Fruit fly (Drosophila melanogaster) whole organism, wandering third instar larva: ENCODE data around the gene CG5506.
A peak's percentile ranks its signal among the peaks of the same experiment; 100 is the strongest.

Experiments
- Abd-B ChIP-seq: fragments of >200 bp; optimal IDR thresholded peaks from 2 replicates; lab custom pipeline; 2017; ENCODE audit warnings: missing biosample characterization, missing genetic modification characterization
- CrebA ChIP-seq: fragments of 200-800 bp; sonication (Bioruptor generic); optimal IDR thresholded peaks from 2 replicates; lab custom pipeline; 2016; ENCODE audit warnings: missing biosample characterization, mild to moderate bottlenecking, missing genetic modification characterization, borderline replicate concordance
- Dfd ChIP-seq: fragments of >200 bp; optimal IDR thresholded peaks from 2 replicates; lab custom pipeline; 2017; ENCODE audit warnings: missing biosample characterization, missing genetic modification characterization
- HLH106 ChIP-seq: fragments of 200-800 bp; optimal IDR thresholded peaks from 3 replicates; lab custom pipeline; 2019; ENCODE audit warnings: missing biosample characterization, mild to moderate bottlenecking, missing genetic modification characterization, moderate library complexity
- Hnf4 ChIP-seq: fragments of 200-800 bp; sonication (Bioruptor generic); optimal IDR thresholded peaks from 2 replicates; lab custom pipeline; 2016; ENCODE audit warnings: missing biosample characterization, mild to moderate bottlenecking, missing genetic modification characterization
- Hr83 ChIP-seq: fragments of 200-300 bp; sonication (Bioruptor generic); optimal IDR thresholded peaks from 2 replicates; lab custom pipeline; 2016; ENCODE audit warnings: missing biosample characterization, mild to moderate bottlenecking, missing genetic modification characterization, moderate library complexity; ENCODE audit not compliant: poor library complexity, severe bottlenecking
- Jra ChIP-seq: sonication (Bioruptor generic); optimal IDR thresholded peaks from 2 replicates; lab custom pipeline; 2016; ENCODE audit warnings: missing biosample characterization, missing genetic modification characterization
- Mio ChIP-seq: sonication (Bioruptor generic); optimal IDR thresholded peaks from 2 replicates; lab custom pipeline; 2016; ENCODE audit warnings: missing biosample characterization, missing genetic modification characterization
- N ChIP-seq: fragments of >200 bp; optimal IDR thresholded peaks from 2 replicates; lab custom pipeline; 2018; ENCODE audit warnings: missing biosample characterization, missing external identifiers, missing genetic modification characterization
- OdsH ChIP-seq: fragments of 200-800 bp; sonication (Bioruptor generic); optimal IDR thresholded peaks from 2 replicates; lab custom pipeline; 2016; ENCODE audit warnings: missing biosample characterization, mild to moderate bottlenecking, missing genetic modification characterization
- Rel ChIP-seq, 2 experiments: fragments of 200-800 bp; sonication (Bioruptor generic) in 1 of 2; optimal IDR thresholded peaks; 2 replicates in 1 of 2; 3 replicates in 1 of 2; lab custom pipeline; 2016 to 2019; ENCODE audit warnings: mild to moderate bottlenecking in 2 of 2, missing biosample characterization in 2 of 2, missing genetic modification characterization in 2 of 2, moderate library complexity in 1 of 2
- Sp1 ChIP-seq: fragments of 200-800 bp; sonication (Bioruptor generic); optimal IDR thresholded peaks from 3 replicates; lab custom pipeline; 2019; ENCODE audit warnings: missing biosample characterization, mild to moderate bottlenecking, missing genetic modification characterization, moderate library complexity
- Vsx2 ChIP-seq: fragments of 200-300, 225-300 bp; sonication (Bioruptor generic); optimal IDR thresholded peaks from 2 replicates; lab custom pipeline; 2018; ENCODE audit warnings: missing biosample characterization, missing genetic modification characterization; ENCODE audit not compliant: partially characterized antibody
- br ChIP-seq: fragments of 200-800 bp; sonication (Bioruptor generic); optimal IDR thresholded peaks from 2 replicates; lab custom pipeline; 2016; ENCODE audit warnings: missing biosample characterization, missing genetic modification characterization
- brk ChIP-seq: fragments of 200-800 bp; sonication (Bioruptor generic); optimal IDR thresholded peaks from 2 replicates; lab custom pipeline; 2016; ENCODE audit warnings: missing biosample characterization, mild to moderate bottlenecking, missing genetic modification characterization
- dmrt93B ChIP-seq: fragments of 200-800 bp; sonication (Bioruptor generic); optimal IDR thresholded peaks from 2 replicates; lab custom pipeline; 2018; ENCODE audit warnings: missing biosample characterization, mild to moderate bottlenecking, missing genetic modification characterization
- dsf ChIP-seq: sonication (Bioruptor generic); optimal IDR thresholded peaks from 2 replicates; lab custom pipeline; 2016; ENCODE audit warnings: missing biosample characterization, missing genetic modification characterization, borderline replicate concordance
- ey ChIP-seq: fragments of 200-800 bp; sonication (Bioruptor generic); optimal IDR thresholded peaks from 2 replicates; lab custom pipeline; 2016; ENCODE audit warnings: missing biosample characterization, missing genetic modification characterization
- foxo ChIP-seq, 2 experiments: fragments of 200-800 bp; sonication (Bioruptor generic); optimal IDR thresholded peaks; 2 replicates in 1 of 2; 3 replicates in 1 of 2; lab custom pipeline; 2016 to 2017; ENCODE audit warnings: missing biosample characterization in 2 of 2, missing genetic modification characterization in 2 of 2
- fru ChIP-seq: fragments of 200-800 bp; sonication (Bioruptor generic); optimal IDR thresholded peaks from 3 replicates; lab custom pipeline; 2016; ENCODE audit warnings: missing biosample characterization, mild to moderate bottlenecking, missing genetic modification characterization
- h ChIP-seq: fragments of 200-800 bp; sonication (Bioruptor generic); optimal IDR thresholded peaks from 3 replicates; lab custom pipeline; 2016; ENCODE audit warnings: missing biosample characterization, mild to moderate bottlenecking, missing genetic modification characterization
- jim ChIP-seq: fragments of 175-275, 200-325 bp; sonication (Bioruptor generic); optimal IDR thresholded peaks from 2 replicates; lab custom pipeline; 2016; ENCODE audit warnings: missing biosample characterization, mild to moderate bottlenecking, missing genetic modification characterization
- lola ChIP-seq: fragments of >200 bp; optimal IDR thresholded peaks from 2 replicates; lab custom pipeline; 2017; ENCODE audit warnings: missing biosample characterization, missing genetic modification characterization
- pan ChIP-seq: fragments of >200 bp; optimal IDR thresholded peaks from 2 replicates; lab custom pipeline; 2017
- psq ChIP-seq: fragments of 200-800 bp; sonication (Bioruptor generic); optimal IDR thresholded peaks from 3 replicates; lab custom pipeline; 2017; ENCODE audit warnings: missing biosample characterization, mild to moderate bottlenecking, missing genetic modification characterization, moderate library complexity
- rgr ChIP-seq: fragments of 200-800 bp; sonication (Bioruptor generic); optimal IDR thresholded peaks from 3 replicates; lab custom pipeline; 2016; ENCODE audit warnings: missing biosample characterization, mild to moderate bottlenecking, missing genetic modification characterization
- sage ChIP-seq: fragments of 200-800 bp; sonication (Bioruptor generic); optimal IDR thresholded peaks from 2 replicates; lab custom pipeline; 2016; ENCODE audit warnings: missing biosample characterization, mild to moderate bottlenecking, missing genetic modification characterization
- sv ChIP-seq: fragments of 200-800 bp; sonication (Bioruptor generic); optimal IDR thresholded peaks from 3 replicates; lab custom pipeline; 2016; ENCODE audit warnings: missing biosample characterization, missing genetic modification characterization
- tai ChIP-seq: sonication (Bioruptor generic); optimal IDR thresholded peaks from 2 replicates; lab custom pipeline; 2016; ENCODE audit warnings: missing biosample characterization, missing genetic modification characterization

Gene CG5506

dm6 chr3L:17922182-17923102 is 38.3 kb upstream of the CG5506 start:
- TF ChIP-seq Hnf4 (peak; percentile 32), HLH106 (tag; lab: Kevin White, UChicago) (no peak), Jra (peak; percentile 30), dsf (GFP tag; lab: Kevin White, UChicago) (no peak), br (GFP tag; lab: Kevin White, UChicago) (no peak), N (GFP tag; lab: Kevin White, UChicago) (no peak), Rel (GFP tag; optimal IDR thresholded peaks at IDR 0.05; lab: Kevin White, UChicago) (peak; percentile 31), Rel (tag; optimal IDR thresholded peaks at IDR 0.05; lab: Kevin White, UChicago) (peak; percentile 52), psq (GFP tag; lab: Kevin White, UChicago) (peak; percentile 40), Dfd (GFP tag; lab: Kevin White, UChicago) (peak; percentile 91), Sp1 (GFP tag; lab: Kevin White, UChicago) (peak; percentile 64), fru (GFP tag; lab: Kevin White, UChicago) (peak; percentile 29), dmrt93B (GFP tag; lab: Kevin White, UChicago) (no peak), rgr (GFP tag; lab: Kevin White, UChicago) (peak; percentile 38), CrebA (peak; percentile 78), OdsH (GFP tag; lab: Kevin White, UChicago) (peak; percentile 2), sv (GFP tag; lab: Kevin White, UChicago) (no peak), Mio (GFP tag; lab: Kevin White, UChicago) (no peak), ey (GFP tag; lab: Kevin White, UChicago) (no peak), tai (no peak), pan (no peak), jim (peak; percentile 93), lola (GFP tag; lab: Kevin White, UChicago) (no peak), h (GFP tag; lab: Kevin White, UChicago) (peak; percentile 39), sage (GFP tag; lab: Kevin White, UChicago) (no peak), brk (peak; percentile 47), foxo (GFP tag; optimal IDR thresholded peaks at IDR 0.05; lab: Kevin White, UChicago) (peak in 1 of 2 experiments; percentile 34), Hr83 (GFP tag; lab: Kevin White, UChicago) (no peak)

DNA sequence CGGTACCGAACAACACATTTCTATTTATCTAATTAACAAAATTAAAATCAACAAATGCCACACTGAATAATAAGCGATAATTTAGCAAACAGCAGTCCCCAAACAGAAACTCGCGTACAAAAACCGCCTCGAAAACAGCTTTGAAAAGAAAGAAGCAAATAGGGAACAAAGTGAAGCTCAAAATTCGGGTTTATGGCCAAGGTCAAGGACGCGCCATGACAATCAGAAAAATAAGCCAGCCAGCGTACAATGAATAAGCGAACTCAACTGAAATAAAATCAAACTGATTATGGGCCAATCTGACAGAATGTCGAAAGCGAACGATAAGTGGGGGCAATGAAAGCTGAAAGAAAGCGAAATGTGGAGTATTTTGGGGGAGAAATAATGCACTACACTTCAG is 37.3 kb upstream of the CG5506 start:
- TF ChIP-seq ey (GFP tag; lab: Kevin White, UChicago) (no peak), h (GFP tag; lab: Kevin White, UChicago) (peak; percentile 9), tai (peak; percentile 35), Mio (GFP tag; lab: Kevin White, UChicago) (no peak), Rel (GFP tag; optimal IDR thresholded peaks at IDR 0.05; lab: Kevin White, UChicago) (no peak), Rel (tag; optimal IDR thresholded peaks at IDR 0.05; lab: Kevin White, UChicago) (peak; percentile 17), CrebA (peak; percentile 7)

DNA sequence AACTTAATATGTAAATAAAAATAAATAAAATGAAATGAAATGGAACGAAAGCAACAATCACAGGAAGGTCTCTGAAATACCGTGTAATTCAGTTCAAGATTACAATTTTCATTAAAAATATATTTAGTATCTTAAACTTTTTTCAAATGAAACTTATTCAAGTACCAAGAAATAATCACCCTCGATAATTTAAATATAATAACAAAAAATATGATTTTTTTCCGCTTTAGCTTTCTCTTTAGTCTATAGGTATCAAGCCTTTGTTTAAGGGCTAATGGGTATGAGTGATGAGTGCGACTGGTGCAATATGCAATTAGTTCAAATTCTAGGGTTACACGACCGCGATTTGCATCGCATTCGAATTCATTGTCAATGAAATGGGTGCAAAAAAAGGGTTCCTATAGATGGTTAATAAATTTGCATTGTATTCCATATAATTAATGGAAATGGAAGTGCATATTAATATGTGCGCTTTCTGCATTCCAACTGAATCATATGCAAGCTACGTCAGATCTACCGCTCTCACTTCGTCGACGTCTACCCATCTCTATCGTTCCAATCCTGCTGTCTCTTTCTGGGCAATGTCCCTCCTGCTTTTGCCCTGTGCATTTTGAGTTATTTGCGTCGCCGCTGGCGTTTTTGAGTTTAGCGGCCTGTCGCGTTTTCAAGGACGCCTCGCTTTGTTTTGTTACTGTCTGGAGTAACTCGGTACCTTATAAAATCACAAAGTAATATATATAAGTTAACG is 33.7 kb upstream of the CG5506 start:
- TF ChIP-seq Rel (GFP tag; optimal IDR thresholded peaks at IDR 0.05; lab: Kevin White, UChicago): no peak
- TF ChIP-seq Rel (tag; optimal IDR thresholded peaks at IDR 0.05; lab: Kevin White, UChicago): peak; percentile 47
- no peak for TF ChIP-seq dmrt93B (GFP tag; lab: Kevin White, UChicago)
- TF ChIP-seq tai: peak; percentile 67
- TF ChIP-seq fru (GFP tag; lab: Kevin White, UChicago): peak; percentile 28
- no peak for TF ChIP-seq HLH106 (tag; lab: Kevin White, UChicago)
- TF ChIP-seq Hnf4: peak; percentile 53
- TF ChIP-seq OdsH (GFP tag; lab: Kevin White, UChicago): peak; percentile 14
- TF ChIP-seq br (GFP tag; lab: Kevin White, UChicago): peak; percentile 24
- no peak for TF ChIP-seq foxo (GFP tag; optimal IDR thresholded peaks at IDR 0.05; lab: Kevin White, UChicago)
- TF ChIP-seq, all 38 proteins: peak for 6

DNA sequence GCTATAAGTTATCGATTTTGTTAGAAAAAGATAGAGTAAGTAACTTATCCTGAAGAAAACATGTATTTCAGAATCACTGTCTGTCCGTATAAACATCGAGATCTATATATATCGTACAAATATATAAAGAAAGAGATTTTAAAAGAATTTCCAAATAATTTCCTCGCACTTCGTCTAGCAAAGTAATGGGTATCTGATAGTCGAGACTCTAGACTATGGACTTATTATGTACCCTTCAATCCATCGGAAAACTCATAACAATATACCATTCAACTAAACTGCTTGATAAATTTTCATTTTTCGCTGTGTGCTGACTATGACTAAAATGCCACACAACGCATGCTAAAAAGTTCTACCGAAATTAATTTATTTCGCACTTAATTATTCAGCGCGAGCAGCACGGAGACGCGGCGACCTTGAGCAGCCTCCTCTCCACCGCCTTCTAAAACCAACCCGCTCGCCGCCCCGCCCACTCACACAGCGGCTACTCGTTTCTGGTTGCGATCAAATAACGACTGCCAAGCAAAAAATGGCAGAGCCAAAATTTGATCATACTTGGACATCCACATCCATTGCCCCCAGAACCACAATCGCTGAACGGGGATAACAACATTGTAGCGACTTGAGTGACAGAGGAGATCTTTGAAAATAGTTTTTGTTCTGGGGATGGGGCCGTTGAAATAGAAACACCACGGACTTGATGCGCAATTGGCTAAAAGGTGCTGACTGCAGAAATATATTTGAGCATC is 31.8 kb upstream of the CG5506 start:
- TF ChIP-seq Hnf4 (no peak), jim (no peak), psq (GFP tag; lab: Kevin White, UChicago) (no peak), ey (GFP tag; lab: Kevin White, UChicago) (no peak), h (GFP tag; lab: Kevin White, UChicago) (peak; percentile 8), Vsx2 (GFP tag; lab: Kevin White, UChicago) (no peak), Sp1 (GFP tag; lab: Kevin White, UChicago) (no peak), Abd-B (no peak)
